Worm (Caenorhabditis elegans) whole organism, early embryonic: Measurements from ENCODE around the gene C29E4.10.

Experiments used
- aly-1 ChIP-seq: sonication (generic microtip); optimal IDR thresholded peaks from 2 replicates; lab custom pipeline; 2016; ENCODE audit warnings: missing genetic modification characterization, missing compliant biosample characterization
- hmg-4 ChIP-seq: fragments of 200-800 bp; sonication (Bioruptor generic); optimal IDR thresholded peaks from 2 replicates; lab custom pipeline; 2018; ENCODE audit warnings: mild to moderate bottlenecking, missing genetic modification characterization, missing compliant biosample characterization
- hnd-1 ChIP-seq: sonication (generic microtip); optimal IDR thresholded peaks from 2 replicates; lab custom pipeline; 2016; ENCODE audit warnings: missing genetic modification characterization, missing compliant biosample characterization
- tbx-37 ChIP-seq: fragments of 200-800 bp; sonication (Bioruptor generic); conservative IDR thresholded peaks from 2 replicates; pipeline ENCODE4 v1.3.6; 2022; ENCODE audit warnings: missing genetic modification reagents, missing genetic modification characterization, missing compliant biosample characterization

- TF ChIP-seq tbx-37 (GFP tag; lab: Robert Waterston, UW) (no peak), hnd-1 (tag; lab: Kevin White, UChicago) (no peak), hmg-4 (no peak), aly-1 (tag; lab: Kevin White, UChicago) (no peak)
Measured at ce11 chrIII:7969121-7969520, 31.5 kb downstream of the C29E4.10 start, which contains the start of the genes F54H12.8 and F54H12.7.
